Fruit fly (Drosophila melanogaster) whole organism, embryonic: ENCODE data around the gene CG15282.

Experiments used
- Blimp-1 ChIP-seq: fragments of 200-800 bp; sonication (Bioruptor generic); optimal IDR thresholded peaks from 3 replicates; lab custom pipeline; 2018; ENCODE audit warnings: missing biosample characterization, missing genetic modification characterization, mild to moderate bottlenecking, moderate library complexity, missing genetic modification reagents
- CG10274 ChIP-seq: fragments of 200-800 bp; sonication (Bioruptor generic); optimal IDR thresholded peaks from 3 replicates; lab custom pipeline; 2017; ENCODE audit warnings: missing biosample characterization, mild to moderate bottlenecking, missing genetic modification characterization
- CG11093 ChIP-seq: fragments of 200-800 bp; sonication (Bioruptor generic); IDR thresholded peaks from 3 replicates; pipeline ENCODE4 v1.3.6; 2022; ENCODE audit warnings: missing biosample characterization, missing genetic modification characterization
- CG11247 ChIP-seq: fragments of 200-800 bp; sonication (Bioruptor generic); IDR thresholded peaks from 2 replicates; pipeline ENCODE4 v1.3.6; 2022; ENCODE audit warnings: missing biosample characterization, missing genetic modification characterization
- CG12236 ChIP-seq: fragments of 200-800 bp; sonication (Bioruptor generic); optimal IDR thresholded peaks from 2 replicates; lab custom pipeline; 2016; ENCODE audit warnings: missing biosample characterization, missing genetic modification characterization
- CG12744 ChIP-seq: fragments of 200-800 bp; sonication (Bioruptor generic); optimal IDR thresholded peaks from 2 replicates; lab custom pipeline; 2016; ENCODE audit warnings: missing biosample characterization, missing genetic modification characterization
- CG13624 ChIP-seq: fragments of 200-800 bp; sonication (Bioruptor generic); optimal IDR thresholded peaks from 2 replicates; lab custom pipeline; 2016; ENCODE audit warnings: missing biosample characterization, missing genetic modification characterization
- CG14965 ChIP-seq: fragments of 200-800 bp; sonication (Bioruptor generic); optimal IDR thresholded peaks from 2 replicates; lab custom pipeline; 2016; ENCODE audit warnings: missing biosample characterization, missing genetic modification characterization, borderline replicate concordance
- CG15269 ChIP-seq: fragments of 200-800 bp; sonication (Bioruptor generic); optimal IDR thresholded peaks from 2 replicates; lab custom pipeline; 2018; ENCODE audit warnings: missing biosample characterization, mild to moderate bottlenecking, missing genetic modification characterization, moderate library complexity
- CG15601 ChIP-seq: fragments of 200-800 bp; sonication (Bioruptor generic); optimal IDR thresholded peaks from 3 replicates; lab custom pipeline; 2019; ENCODE audit warnings: missing biosample characterization, mild to moderate bottlenecking, missing genetic modification characterization, moderate library complexity
- CG16863 ChIP-seq: fragments of 200-800 bp; sonication (Bioruptor generic); optimal IDR thresholded peaks from 3 replicates; lab custom pipeline; 2016; ENCODE audit warnings: missing biosample characterization, missing genetic modification characterization
- CG1792 ChIP-seq: fragments of 200-800 bp; sonication (Bioruptor generic); optimal IDR thresholded peaks from 2 replicates; lab custom pipeline; 2016; ENCODE audit warnings: missing biosample characterization, missing genetic modification characterization
- CG18599 ChIP-seq: fragments of 200-800 bp; sonication (Bioruptor generic); optimal IDR thresholded peaks from 3 replicates; lab custom pipeline; 2017; ENCODE audit warnings: missing biosample characterization, missing genetic modification characterization, mild to moderate bottlenecking, moderate library complexity, missing genetic modification reagents
- CG18619 ChIP-seq: fragments of 200-800 bp; sonication (Bioruptor generic); optimal IDR thresholded peaks from 3 replicates; lab custom pipeline; 2017; ENCODE audit warnings: missing biosample characterization, mild to moderate bottlenecking, missing genetic modification characterization
- CG2120 ChIP-seq: fragments of 200-800 bp; sonication (Bioruptor generic); optimal IDR thresholded peaks from 3 replicates; lab custom pipeline; 2016; ENCODE audit warnings: missing biosample characterization, missing genetic modification characterization
- CG31388 ChIP-seq: fragments of 200-800 bp; sonication (Bioruptor generic); optimal IDR thresholded peaks from 2 replicates; lab custom pipeline; 2016; ENCODE audit warnings: missing biosample characterization, missing genetic modification characterization
- CG4854 ChIP-seq: fragments of 200-800 bp; sonication (Bioruptor generic); optimal IDR thresholded peaks from 2 replicates; lab custom pipeline; 2016; ENCODE audit warnings: missing biosample characterization, missing genetic modification characterization, inconsistent platforms
- CG8478 ChIP-seq: fragments of >200 bp; optimal IDR thresholded peaks from 2 replicates; lab custom pipeline; 2018
- Dip2 ChIP-seq: fragments of 200-800 bp; sonication (Bioruptor generic); IDR thresholded peaks from 2 replicates; pipeline ENCODE4 v1.3.6; 2022; ENCODE audit warnings: missing biosample characterization, missing genetic modification characterization
- Doc2 ChIP-seq: fragments of 200-800 bp; sonication (Bioruptor generic); IDR thresholded peaks from 2 replicates; pipeline ENCODE4 v1.3.6; 2022; ENCODE audit warnings: missing biosample characterization, missing genetic modification characterization
- HHEX ChIP-seq: fragments of 200-800 bp; sonication (Bioruptor generic); optimal IDR thresholded peaks from 3 replicates; lab custom pipeline; 2017; ENCODE audit warnings: missing biosample characterization, mild to moderate bottlenecking, missing genetic modification characterization, missing genetic modification reagents
- HLH4C ChIP-seq: fragments of 200-800 bp; sonication (Bioruptor generic); IDR thresholded peaks from 3 replicates; pipeline ENCODE4 v1.3.6; 2022; ENCODE audit warnings: missing biosample characterization, missing genetic modification characterization; ENCODE audit not compliant: partially characterized antibody
- Hmr ChIP-seq: fragments of 200-800 bp; sonication (Bioruptor generic); optimal IDR thresholded peaks from 3 replicates; lab custom pipeline; 2017; ENCODE audit warnings: mild to moderate bottlenecking, missing biosample characterization, missing genetic modification reagents, missing genetic modification characterization
- Hr51 ChIP-seq, 2 experiments: fragments of 200-800 bp; sonication (Bioruptor generic); optimal IDR thresholded peaks; 2 replicates in 1 of 2; 3 replicates in 1 of 2; lab custom pipeline; 2016 to 2018; ENCODE audit warnings: missing biosample characterization in 2 of 2, missing genetic modification characterization in 2 of 2, mild to moderate bottlenecking in 1 of 2, moderate library complexity in 1 of 2
- Meics ChIP-seq: fragments of 200-800 bp; sonication (Bioruptor generic); optimal IDR thresholded peaks from 2 replicates; lab custom pipeline; 2017; ENCODE audit warnings: missing biosample characterization, mild to moderate bottlenecking, missing genetic modification characterization
- Oaz ChIP-seq: fragments of 200-800 bp; sonication (Bioruptor generic); IDR thresholded peaks from 2 replicates; pipeline ENCODE4 v1.3.6; 2022; ENCODE audit warnings: missing biosample characterization, missing genetic modification characterization
- Rx ChIP-seq: fragments of 200-800 bp; sonication (Bioruptor generic); IDR thresholded peaks from 2 replicates; pipeline ENCODE4 v1.3.6; 2022; ENCODE audit warnings: missing biosample characterization, missing genetic modification characterization
- Sry-δ ChIP-seq: fragments of 200-800 bp; sonication (Bioruptor generic); optimal IDR thresholded peaks from 2 replicates; lab custom pipeline; 2016; ENCODE audit warnings: missing biosample characterization, missing genetic modification characterization
- Xrp1 ChIP-seq: fragments of 200-800 bp; sonication (Bioruptor generic); IDR thresholded peaks from 2 replicates; pipeline ENCODE4 v1.3.6; 2022; ENCODE audit warnings: missing biosample characterization, missing genetic modification characterization
- abd-A ChIP-seq: fragments of 200-800 bp; sonication (Bioruptor generic); optimal IDR thresholded peaks from 3 replicates; lab custom pipeline; 2019; ENCODE audit warnings: missing biosample characterization, mild to moderate bottlenecking, missing genetic modification characterization, moderate library complexity
- aop ChIP-seq: fragments of 200-800 bp; sonication (Bioruptor generic); IDR thresholded peaks from 2 replicates; pipeline ENCODE4 v1.3.6; 2022; ENCODE audit warnings: missing biosample characterization, missing genetic modification characterization
- ato ChIP-seq: fragments of 200-800 bp; sonication (Bioruptor generic); IDR thresholded peaks from 2 replicates; pipeline ENCODE4 v1.3.6; 2022; ENCODE audit warnings: missing biosample characterization, missing genetic modification characterization; ENCODE audit not compliant: partially characterized antibody
- cas ChIP-seq: fragments of 200-800 bp; sonication (Bioruptor generic); IDR thresholded peaks from 2 replicates; pipeline ENCODE4 v1.3.6; 2022; ENCODE audit warnings: missing biosample characterization, missing genetic modification characterization
- dimm ChIP-seq: fragments of 200-800 bp; sonication (Bioruptor generic); IDR thresholded peaks from 2 replicates; pipeline ENCODE4 v1.3.6; 2022; ENCODE audit warnings: missing biosample characterization, missing genetic modification characterization
- disco-r ChIP-seq: fragments of 200-800 bp; sonication (Bioruptor generic); optimal IDR thresholded peaks from 2 replicates; lab custom pipeline; 2016; ENCODE audit warnings: missing biosample characterization, missing genetic modification characterization
- esg ChIP-seq: fragments of 200-800 bp; sonication (Bioruptor generic); conservative IDR thresholded peaks from 2 replicates; pipeline ENCODE4 v1.3.6; 2022; ENCODE audit warnings: missing biosample characterization, missing genetic modification characterization
- eve ChIP-seq, 2 experiments: fragments of >200 bp; optimal IDR thresholded peaks; 2 replicates each; lab custom pipeline; 2017; ENCODE audit warnings: missing biosample characterization in 2 of 2, missing genetic modification characterization in 2 of 2
- ewg ChIP-seq: fragments of 200-800 bp; sonication (Bioruptor generic); optimal IDR thresholded peaks from 3 replicates; lab custom pipeline; 2017; ENCODE audit warnings: mild to moderate bottlenecking, missing biosample characterization, missing genetic modification reagents, missing genetic modification characterization
- fd96Cb ChIP-seq: fragments of 200-800 bp; sonication (Bioruptor generic); optimal IDR thresholded peaks from 2 replicates; lab custom pipeline; 2018; ENCODE audit warnings: missing biosample characterization, mild to moderate bottlenecking, missing genetic modification characterization, moderate library complexity
- h ChIP-seq: fragments of >200 bp; optimal IDR thresholded peaks from 2 replicates; lab custom pipeline; 2017
- mld ChIP-seq: fragments of 200-800 bp; sonication (Bioruptor generic); IDR thresholded peaks from 3 replicates; pipeline ENCODE4 v1.3.6; 2022; ENCODE audit warnings: missing biosample characterization, missing genetic modification characterization; ENCODE audit not compliant: partially characterized antibody
- pb ChIP-seq: fragments of 200-800 bp; sonication (Bioruptor generic); optimal IDR thresholded peaks from 3 replicates; lab custom pipeline; 2016; ENCODE audit warnings: missing biosample characterization, missing genetic modification characterization
- pho ChIP-seq: fragments of 200-800 bp; sonication (Bioruptor generic); optimal IDR thresholded peaks from 2 replicates; lab custom pipeline; 2016; ENCODE audit warnings: missing biosample characterization, missing genetic modification characterization
- pros ChIP-seq: fragments of 200-800 bp; sonication (Bioruptor generic); optimal IDR thresholded peaks from 3 replicates; lab custom pipeline; 2019; ENCODE audit warnings: missing biosample characterization, mild to moderate bottlenecking, missing genetic modification characterization, moderate library complexity
- pum ChIP-seq: fragments of 200-800 bp; sonication (Bioruptor generic); optimal IDR thresholded peaks from 2 replicates; lab custom pipeline; 2016; ENCODE audit warnings: missing biosample characterization, missing genetic modification characterization
- row ChIP-seq: fragments of 200-800 bp; sonication (Bioruptor generic); IDR thresholded peaks from 3 replicates; pipeline ENCODE4 v1.3.6; 2022; ENCODE audit warnings: missing biosample characterization, missing genetic modification characterization
- run ChIP-seq: fragments of 200-800 bp; sonication (Bioruptor generic); optimal IDR thresholded peaks from 3 replicates; lab custom pipeline; 2018; ENCODE audit warnings: missing biosample characterization, mild to moderate bottlenecking, missing genetic modification characterization
- sim ChIP-seq: fragments of 200-800 bp; sonication (Bioruptor generic); IDR thresholded peaks from 2 replicates; pipeline ENCODE4 v1.3.6; 2022; ENCODE audit warnings: missing biosample characterization, missing genetic modification characterization
- ssp ChIP-seq: fragments of 200-800 bp; sonication (Bioruptor generic); IDR thresholded peaks from 2 replicates; pipeline ENCODE4 v1.3.6; 2022; ENCODE audit warnings: missing biosample characterization, missing genetic modification characterization
- ttk ChIP-seq: fragments of 200-800 bp; sonication (Bioruptor generic); IDR thresholded peaks from 2 replicates; pipeline ENCODE4 v2.1.2; 2022; ENCODE audit warnings: missing biosample characterization, missing genetic modification characterization
- zfh1 ChIP-seq: fragments of 200-800 bp; sonication (Bioruptor generic); IDR thresholded peaks from 3 replicates; pipeline ENCODE4 v1.3.6; 2022; ENCODE audit warnings: missing biosample characterization, missing genetic modification characterization

The CG15282 gene

dm6 chr2L:14685637-14686232 is 26.5 kb upstream of the CG15282 start (continued):
- TF ChIP-seq ato (GFP tag; lab: Robert Waterston, UW), result no peak
- no peak for TF ChIP-seq Dip2 (GFP tag; lab: Robert Waterston, UW)
- TF ChIP-seq Doc2, result no peak
- no peak for TF ChIP-seq esg
- TF ChIP-seq CG13624 (GFP tag; lab: Kevin White, UChicago), result peak; percentile 83
- peak; percentile 53 for TF ChIP-seq fd96Cb
- peak; percentile 59 for TF ChIP-seq Sry-δ (GFP tag; lab: Kevin White, UChicago)
- peak; percentile 81 for TF ChIP-seq CG14965 (GFP tag; lab: Kevin White, UChicago)
- TF ChIP-seq cas (GFP tag; lab: Robert Waterston, UW), result no peak; the same call in 1 of the 2 replicates
- peak; percentile 58 for TF ChIP-seq aop (GFP tag; lab: Robert Waterston, UW)
- peak; percentile 72 for TF ChIP-seq CG16863 (GFP tag; lab: Kevin White, UChicago)
- TF ChIP-seq abd-A (tag; lab: Kevin White, UChicago), result peak; percentile 28
- TF ChIP-seq Meics (GFP tag; lab: Kevin White, UChicago), result peak; percentile 90
- peak; percentile 54 for TF ChIP-seq run
- TF ChIP-seq HHEX (GFP tag; lab: Kevin White, UChicago), result peak; percentile 95
- peak; percentile 92 for TF ChIP-seq CG4854 (GFP tag; lab: Kevin White, UChicago)
- no peak for TF ChIP-seq mld (GFP tag; lab: Robert Waterston, UW)
- peak; percentile 68 for TF ChIP-seq CG10274 (GFP tag; lab: Kevin White, UChicago)
- peak; percentile 93 for TF ChIP-seq pho (GFP tag; lab: Kevin White, UChicago)
- TF ChIP-seq eve (GFP tag; optimal IDR thresholded peaks at IDR 0.05; lab: Kevin White, UChicago), result peak in 1 of 2 experiments; percentile 87
- peak; percentile 58; the same call in 1 of the 2 replicates for TF ChIP-seq ttk
- peak; percentile 97 for TF ChIP-seq CG18599 (GFP tag; lab: Kevin White, UChicago)
- TF ChIP-seq Oaz (GFP tag; lab: Robert Waterston, UW), result no peak
- TF ChIP-seq Xrp1 (GFP tag; lab: Robert Waterston, UW), result peak; percentile 83
- TF ChIP-seq CG15269 (tag; lab: Kevin White, UChicago), result peak; percentile 63
- peak; percentile 89 for TF ChIP-seq CG12744
- TF ChIP-seq sim (GFP tag; lab: Robert Waterston, UW), result peak; percentile 84
- no peak for TF ChIP-seq Rx
- TF ChIP-seq CG15601 (tag; lab: Kevin White, UChicago), result peak; percentile 94
- peak; percentile 22 for TF ChIP-seq CG31388
- peak; percentile 90 for TF ChIP-seq CG1792 (GFP tag; lab: Kevin White, UChicago)
- TF ChIP-seq CG18619 (GFP tag; lab: Kevin White, UChicago), result peak; percentile 88
- no peak for TF ChIP-seq CG8478 (lab: Kevin White, UChicago)
- peak; percentile 12; the same call in 1 of the 3 replicates for TF ChIP-seq row (GFP tag; lab: Robert Waterston, UW)
- TF ChIP-seq pum (GFP tag; lab: Kevin White, UChicago), result peak; percentile 83
- TF ChIP-seq CG12236 (GFP tag; lab: Kevin White, UChicago), result peak; percentile 91
- TF ChIP-seq zfh1, result peak; percentile 69
- TF ChIP-seq dimm (GFP tag; lab: Robert Waterston, UW), result no peak
- peak; percentile 84 for TF ChIP-seq disco-r (GFP tag; lab: Kevin White, UChicago)
- no peak for TF ChIP-seq HLH4C (GFP tag; lab: Robert Waterston, UW)
- TF ChIP-seq ssp, result peak; percentile 29; the same call in 1 of the 2 replicates
- TF ChIP-seq Blimp-1 (GFP tag; lab: Kevin White, UChicago), result peak; percentile 91
- TF ChIP-seq pb (GFP tag; lab: Kevin White, UChicago), result peak; percentile 83
- peak; percentile 69 for TF ChIP-seq ewg (GFP tag; lab: Kevin White, UChicago)
- peak; percentile 92 for TF ChIP-seq CG2120 (GFP tag; lab: Kevin White, UChicago)
- TF ChIP-seq CG11093 (GFP tag; lab: Robert Waterston, UW), result peak; percentile 54; the same call in 1 of the 3 replicates
- no peak for TF ChIP-seq pros (GFP tag; lab: Kevin White, UChicago)
- peak; percentile 19 to 90 for TF ChIP-seq Hr51 (GFP tag; optimal IDR thresholded peaks at IDR 0.05; lab: Kevin White, UChicago)
- TF ChIP-seq Hmr (GFP tag; lab: Kevin White, UChicago), result peak; percentile 97
- no peak for TF ChIP-seq h (lab: Kevin White, UChicago)
- peak; percentile 75 for TF ChIP-seq CG11247 (GFP tag; lab: Robert Waterston, UW)
